Worm (Caenorhabditis elegans): ENCODE data around the gene bre-3.

Gene bre-3

ce11 chrIII:9454730-9455129, 30.5 kb downstream of the bre-3 start:
- TF ChIP-seq nhr-43 (tag; optimal IDR thresholded peaks at IDR 0.05; ENCODE audit: poor library complexity, severe bottlenecking) (peak; percentile 17), elt-1 (tag; optimal IDR thresholded peaks at IDR 0.05) (no peak), hmg-11 (tag; optimal IDR thresholded peaks at IDR 0.05) (no peak), nhr-23 (tag; optimal IDR thresholded peaks at IDR 0.05) (peak; percentile 40)

DNA sequence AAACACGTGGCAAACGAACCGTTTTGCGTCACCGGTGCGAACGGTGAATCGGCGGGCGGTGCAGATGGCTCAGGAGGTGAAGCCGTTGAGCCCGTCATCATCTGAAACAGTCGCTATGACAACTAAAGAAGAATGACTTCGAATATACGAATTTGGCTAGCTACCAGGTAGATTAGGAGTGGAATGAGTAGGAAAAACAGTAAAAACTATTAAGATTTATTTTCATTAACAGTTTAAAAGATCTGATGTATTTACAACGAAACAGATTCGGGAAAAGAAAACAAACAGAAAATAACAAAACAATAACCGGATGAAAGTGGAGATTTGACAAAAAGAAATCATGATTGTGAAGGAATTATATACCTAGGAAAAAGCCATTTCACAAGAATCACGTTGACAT, 31.3 kb downstream of the bre-3 start, which contains the start of gene F54C8.7:
Gene F54C8.7 (minus strand): TSS at position 101 of the 400 bp plus-strand sequence.
- TF ChIP-seq pha-4 (tag; optimal IDR thresholded peaks at IDR 0.05) (no peak), jun-1 (tag; optimal IDR thresholded peaks at IDR 0.05) (no peak), snpc-4 (tag; optimal IDR thresholded peaks at IDR 0.05) (no peak), ztf-4 (tag; optimal IDR thresholded peaks at IDR 0.05) (no peak), hmg-11 (tag; optimal IDR thresholded peaks at IDR 0.05) (no peak)

DNA sequence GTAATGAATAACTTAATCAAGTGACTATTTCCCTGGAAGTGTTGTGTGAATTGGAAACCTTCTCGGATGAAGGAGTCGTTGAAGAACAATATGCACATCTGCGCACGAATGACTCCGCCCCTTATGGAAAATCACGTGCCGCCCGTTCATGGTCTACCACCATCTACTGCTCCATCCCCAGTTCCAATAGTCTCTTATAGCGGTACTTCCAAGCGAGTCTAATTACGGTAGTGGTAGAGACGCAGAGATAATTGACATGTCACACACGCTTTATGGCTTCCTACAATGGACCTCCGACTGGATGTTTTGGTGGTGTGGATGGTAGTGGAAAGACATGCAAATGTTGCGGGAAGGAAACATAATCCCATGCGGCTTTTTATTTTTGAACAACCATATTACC, 34.3 kb downstream of the bre-3 start:
- no peak for TF ChIP-seq daf-12 (tag; optimal IDR thresholded peaks at IDR 0.05)
- no peak for TF ChIP-seq nhr-43 (tag; optimal IDR thresholded peaks at IDR 0.05; ENCODE audit: poor library complexity, severe bottlenecking)
- no peak for TF ChIP-seq zag-1 (tag; optimal IDR thresholded peaks at IDR 0.05)
- no peak for TF ChIP-seq nhr-67 (tag; optimal IDR thresholded peaks at IDR 0.05)
- TF ChIP-seq hmg-11 (tag; optimal IDR thresholded peaks at IDR 0.05), result no peak
- no peak for TF ChIP-seq nhr-77 (tag; optimal IDR thresholded peaks at IDR 0.05)
- TF ChIP-seq mml-1 (tag; optimal IDR thresholded peaks at IDR 0.05), result no peak
- TF ChIP-seq unc-62 (GFP tag; optimal IDR thresholded peaks at IDR 0.05), result no peak
- no peak for TF ChIP-seq ceh-82 (tag; optimal IDR thresholded peaks at IDR 0.05)
- TF ChIP-seq jun-1 (tag; optimal IDR thresholded peaks at IDR 0.05), result no peak
- TF ChIP-seq ztf-11 (tag; optimal IDR thresholded peaks at IDR 0.05), result no peak
- TF ChIP-seq fos-1 (tag; optimal IDR thresholded peaks at IDR 0.05), result no peak
- no peak for TF ChIP-seq ZK546.5 (tag; optimal IDR thresholded peaks at IDR 0.05)
- TF ChIP-seq nhr-76 (tag; optimal IDR thresholded peaks at IDR 0.05), result no peak
- TF ChIP-seq pha-4 (tag; optimal IDR thresholded peaks at IDR 0.05), result no peak
- no peak for TF ChIP-seq R02D3.7 (tag; optimal IDR thresholded peaks at IDR 0.05)
- TF ChIP-seq unc-39 (tag; optimal IDR thresholded peaks at IDR 0.05), result no peak
- peak; percentile 39 for TF ChIP-seq pqm-1 (tag; optimal IDR thresholded peaks at IDR 0.05)
- peak; percentile 6 for TF ChIP-seq egl-5 (tag; optimal IDR thresholded peaks at IDR 0.05)
- TF ChIP-seq ceh-16 (tag; optimal IDR thresholded peaks at IDR 0.05), result no peak
- TF ChIP-seq sea-2 (GFP tag; optimal IDR thresholded peaks at IDR 0.05), result no peak
- peak; percentile 80 for TF ChIP-seq lin-39 (tag; optimal IDR thresholded peaks at IDR 0.05)
- TF ChIP-seq nfya-1 (tag; optimal IDR thresholded peaks at IDR 0.05; ENCODE audit: insufficient read depth), result peak; percentile 24
- no peak for TF ChIP-seq egl-27 (tag; optimal IDR thresholded peaks at IDR 0.05)
- no peak for TF ChIP-seq nhr-12 (tag; optimal IDR thresholded peaks at IDR 0.05)
- no peak for TF ChIP-seq elt-3 (tag; optimal IDR thresholded peaks at IDR 0.05)
- TF ChIP-seq ztf-4 (tag; optimal IDR thresholded peaks at IDR 0.05), result no peak
- peak; percentile 14 for TF ChIP-seq nhr-23 (tag; optimal IDR thresholded peaks at IDR 0.05)
- TF ChIP-seq nhr-237 (tag; optimal IDR thresholded peaks at IDR 0.05), result no peak
- TF ChIP-seq mdl-1 (tag; optimal IDR thresholded peaks at IDR 0.05), result no peak
- TF ChIP-seq lin-15B (tag; optimal IDR thresholded peaks at IDR 0.05), result no peak

- no peak for TF ChIP-seq eor-1 (tag; optimal IDR thresholded peaks at IDR 0.05)
- no peak for TF ChIP-seq ztf-11 (tag; optimal IDR thresholded peaks at IDR 0.05)
- no peak for TF ChIP-seq elt-1 (tag; optimal IDR thresholded peaks at IDR 0.05)
- TF ChIP-seq nhr-76 (tag; optimal IDR thresholded peaks at IDR 0.05), result no peak
- TF ChIP-seq sea-2 (GFP tag; optimal IDR thresholded peaks at IDR 0.05), result no peak
- TF ChIP-seq ceh-82 (tag; optimal IDR thresholded peaks at IDR 0.05), result no peak
- no peak for TF ChIP-seq nhr-77 (tag; optimal IDR thresholded peaks at IDR 0.05)
- no peak for TF ChIP-seq hmg-11 (tag; optimal IDR thresholded peaks at IDR 0.05)
- no peak for TF ChIP-seq nhr-25 (tag; optimal IDR thresholded peaks at IDR 0.05)
- TF ChIP-seq nhr-67 (tag; optimal IDR thresholded peaks at IDR 0.05), result no peak
- TF ChIP-seq unc-39 (tag; optimal IDR thresholded peaks at IDR 0.05), result no peak
- TF ChIP-seq mml-1 (tag; optimal IDR thresholded peaks at IDR 0.05), result no peak
- no peak for TF ChIP-seq nhr-237 (tag; optimal IDR thresholded peaks at IDR 0.05)
- TF ChIP-seq ceh-16 (tag; optimal IDR thresholded peaks at IDR 0.05), result no peak
- no peak for TF ChIP-seq ztf-4 (tag; optimal IDR thresholded peaks at IDR 0.05)
- no peak for TF ChIP-seq elt-2 (tag; optimal IDR thresholded peaks at IDR 0.05)
These were observed 35.4 kb downstream of the bre-3 start, which contains the start of gene F54C8.6 for ce11 chrIII:9449831-9450230. TSS of gene F54C8.6 (minus strand) at chrIII:9449931.

All from whole organism, L3 larva.